Fruit fly (Drosophila melanogaster) whole organism, embryonic: ENCODE measurements around the gene Dif.
A peak's percentile ranks its signal among the peaks of the same experiment; 100 is the strongest.

Experiments
- CG10147 ChIP-seq: fragments of 200-800 bp; sonication (Bioruptor generic); optimal IDR thresholded peaks from 2 replicates; lab custom pipeline; 2019; ENCODE audit warnings: missing biosample characterization, mild to moderate bottlenecking, missing genetic modification characterization, moderate library complexity
- CG10654 ChIP-seq: fragments of 200-800 bp; sonication (Bioruptor generic); optimal IDR thresholded peaks from 2 replicates; lab custom pipeline; 2016; ENCODE audit warnings: missing biosample characterization, missing genetic modification characterization
- CG10959 ChIP-seq: fragments of 200-800 bp; sonication (Bioruptor generic); IDR thresholded peaks from 2 replicates; pipeline ENCODE4 v1.3.6; 2022; ENCODE audit warnings: missing biosample characterization, missing genetic modification characterization
- CG11085 ChIP-seq: fragments of 200-800 bp; sonication (Bioruptor generic); IDR thresholded peaks from 2 replicates; pipeline ENCODE4 v1.3.6; 2022; ENCODE audit warnings: missing biosample characterization, missing genetic modification characterization
- CG11456 ChIP-seq: fragments of 200-800 bp; sonication (Bioruptor generic); IDR thresholded peaks from 3 replicates; pipeline ENCODE4 v1.3.6; 2022; ENCODE audit warnings: missing biosample characterization, missing genetic modification characterization
- CG11560 ChIP-seq: fragments of 200-800 bp; sonication (Bioruptor generic); IDR thresholded peaks from 3 replicates; pipeline ENCODE4 v1.3.6; 2022; ENCODE audit warnings: missing biosample characterization, missing genetic modification characterization
- CG11695 ChIP-seq: fragments of 200-800 bp; sonication (Bioruptor generic); IDR thresholded peaks from 3 replicates; pipeline ENCODE4 v1.3.6; 2022; ENCODE audit warnings: missing biosample characterization, missing genetic modification characterization
- CG12071 ChIP-seq: fragments of 200-800 bp; sonication (Bioruptor generic); optimal IDR thresholded peaks from 3 replicates; lab custom pipeline; 2018; ENCODE audit warnings: missing biosample characterization, mild to moderate bottlenecking, missing genetic modification characterization
- CG12104 ChIP-seq: fragments of 200-800 bp; sonication (Bioruptor generic); optimal IDR thresholded peaks from 3 replicates; lab custom pipeline; 2016; ENCODE audit warnings: missing biosample characterization, missing genetic modification characterization
- CG1233 ChIP-seq: fragments of 200-800 bp; sonication (Bioruptor generic); optimal IDR thresholded peaks from 4 replicates; lab custom pipeline; 2018; ENCODE audit warnings: missing biosample characterization, mild to moderate bottlenecking, missing genetic modification characterization
- CG12769 ChIP-seq: fragments of 200-800 bp; sonication (Bioruptor generic); optimal IDR thresholded peaks from 2 replicates; lab custom pipeline; 2019; ENCODE audit warnings: missing biosample characterization, mild to moderate bottlenecking, missing genetic modification characterization, moderate library complexity
- CG13123 ChIP-seq: fragments of 200-800 bp; sonication (Bioruptor generic); optimal IDR thresholded peaks from 2 replicates; lab custom pipeline; 2016; ENCODE audit warnings: missing biosample characterization, missing genetic modification characterization
- CG13894 ChIP-seq: fragments of 200-800 bp; sonication (Bioruptor generic); optimal IDR thresholded peaks from 3 replicates; lab custom pipeline; 2018; ENCODE audit warnings: missing biosample characterization, mild to moderate bottlenecking, missing genetic modification characterization, moderate library complexity
- CG14965 ChIP-seq: fragments of 200-800 bp; sonication (Bioruptor generic); optimal IDR thresholded peaks from 2 replicates; lab custom pipeline; 2016; ENCODE audit warnings: missing biosample characterization, missing genetic modification characterization, borderline replicate concordance
- CG17385 ChIP-seq: fragments of 200-800 bp; sonication (Bioruptor generic); optimal IDR thresholded peaks from 3 replicates; lab custom pipeline; 2018; ENCODE audit warnings: missing biosample characterization, mild to moderate bottlenecking, missing genetic modification characterization
- CG2120 ChIP-seq: fragments of 200-800 bp; sonication (Bioruptor generic); optimal IDR thresholded peaks from 3 replicates; lab custom pipeline; 2016; ENCODE audit warnings: missing biosample characterization, missing genetic modification characterization
- CG2889 ChIP-seq: fragments of 200-800 bp; sonication (Bioruptor generic); IDR thresholded peaks from 3 replicates; pipeline ENCODE4 v1.3.6; 2022; ENCODE audit warnings: missing biosample characterization, missing genetic modification characterization
- CG32532 ChIP-seq: fragments of 200-800 bp; sonication (Bioruptor generic); IDR thresholded peaks from 2 replicates; pipeline ENCODE4 v1.3.6; 2022; ENCODE audit warnings: missing biosample characterization, missing genetic modification characterization
- CG3838 ChIP-seq: fragments of 200-800 bp; sonication (Bioruptor generic); optimal IDR thresholded peaks from 3 replicates; lab custom pipeline; 2016; ENCODE audit warnings: missing biosample characterization, missing genetic modification characterization
- CG4707 ChIP-seq: fragments of 200-800 bp; sonication (Bioruptor generic); optimal IDR thresholded peaks from 2 replicates; lab custom pipeline; 2018; ENCODE audit warnings: missing biosample characterization, mild to moderate bottlenecking, missing genetic modification characterization, moderate library complexity
- CG6765 ChIP-seq: fragments of 200-800 bp; sonication (Bioruptor generic); optimal IDR thresholded peaks from 3 replicates; lab custom pipeline; 2017; ENCODE audit warnings: missing biosample characterization, mild to moderate bottlenecking, missing genetic modification characterization
- CG6854 ChIP-seq: fragments of 200-800 bp; sonication (Bioruptor generic); optimal IDR thresholded peaks from 3 replicates; lab custom pipeline; 2017; ENCODE audit warnings: missing biosample characterization, mild to moderate bottlenecking, missing genetic modification characterization
- CG8089 ChIP-seq: fragments of 200-800 bp; sonication (Bioruptor generic); optimal IDR thresholded peaks from 3 replicates; lab custom pipeline; 2016; ENCODE audit warnings: missing biosample characterization, missing genetic modification characterization
- CG8290 ChIP-seq, 3 experiments: fragments of 200-800 bp; sonication (Bioruptor generic); optimal IDR thresholded peaks; 2 replicates each; lab custom pipeline; 2016 to 2019; ENCODE audit warnings: missing biosample characterization in 3 of 3, missing genetic modification characterization in 3 of 3, mild to moderate bottlenecking in 2 of 3, moderate library complexity in 1 of 3
- CG8765 ChIP-seq: fragments of 200-800 bp; sonication (Bioruptor generic); IDR thresholded peaks from 2 replicates; pipeline ENCODE4 v1.3.6; 2022; ENCODE audit warnings: missing biosample characterization, missing genetic modification characterization
- CG9437 ChIP-seq: fragments of 200-800 bp; sonication (Bioruptor generic); optimal IDR thresholded peaks from 2 replicates; lab custom pipeline; 2018; ENCODE audit warnings: missing biosample characterization, mild to moderate bottlenecking, missing genetic modification characterization
- GATAe ChIP-seq: fragments of 200-800 bp; sonication (Bioruptor generic); conservative IDR thresholded peaks from 2 replicates; pipeline ENCODE4 v1.3.6; 2022; ENCODE audit warnings: missing biosample characterization, missing genetic modification characterization
- HHEX ChIP-seq: fragments of 200-800 bp; sonication (Bioruptor generic); optimal IDR thresholded peaks from 3 replicates; lab custom pipeline; 2017; ENCODE audit warnings: missing biosample characterization, mild to moderate bottlenecking, missing genetic modification characterization, missing genetic modification reagents
- Sry-β ChIP-seq: fragments of 200-800 bp; sonication (Bioruptor generic); optimal IDR thresholded peaks from 2 replicates; lab custom pipeline; 2018; ENCODE audit warnings: missing biosample characterization, mild to moderate bottlenecking, missing genetic modification characterization, moderate library complexity
- Stat92E ChIP-seq, 3 experiments: fragments of >200 bp in 2 of 3; fragments of 200-800 bp in 1 of 3; sonication (Bioruptor generic) in 1 of 3; optimal IDR thresholded peaks; 2 replicates each; lab custom pipeline; 2017 to 2019; ENCODE audit warnings: missing biosample characterization in 3 of 3, missing genetic modification characterization in 3 of 3, mild to moderate bottlenecking in 1 of 3, moderate library complexity in 1 of 3
- YL-1 ChIP-seq: fragments of 200-800 bp; sonication (Bioruptor generic); optimal IDR thresholded peaks from 3 replicates; lab custom pipeline; 2017; ENCODE audit warnings: missing biosample characterization, mild to moderate bottlenecking, missing genetic modification characterization
- ase ChIP-seq: fragments of 200-800 bp; sonication (Bioruptor generic); IDR thresholded peaks from 3 replicates; pipeline ENCODE4 v1.3.6; 2022; ENCODE audit warnings: missing biosample characterization, missing genetic modification characterization
- cad ChIP-seq: fragments of >200 bp; optimal IDR thresholded peaks from 2 replicates; lab custom pipeline; 2017; ENCODE audit warnings: missing biosample characterization, missing genetic modification characterization
- cas ChIP-seq: fragments of 200-800 bp; sonication (Bioruptor generic); IDR thresholded peaks from 2 replicates; pipeline ENCODE4 v1.3.6; 2022; ENCODE audit warnings: missing biosample characterization, missing genetic modification characterization
- dan ChIP-seq: fragments of 200-800 bp; sonication (Bioruptor generic); IDR thresholded peaks from 2 replicates; pipeline ENCODE4 v1.3.6; 2022; ENCODE audit warnings: missing biosample characterization, missing genetic modification characterization
- dpn ChIP-seq, 2 experiments: fragments of 200-800 bp; sonication (Bioruptor generic); optimal IDR thresholded peaks; 3 replicates each; lab custom pipeline; 2016; ENCODE audit warnings: missing biosample characterization in 2 of 2, missing genetic modification characterization in 2 of 2
- ftz-f1 ChIP-seq: fragments of 200-800 bp; sonication (Bioruptor generic); optimal IDR thresholded peaks from 2 replicates; lab custom pipeline; 2016; ENCODE audit warnings: missing biosample characterization, missing genetic modification characterization
- her ChIP-seq: fragments of 200-800 bp; sonication (Bioruptor generic); optimal IDR thresholded peaks from 2 replicates; lab custom pipeline; 2016; ENCODE audit warnings: missing biosample characterization, missing genetic modification characterization
- insv ChIP-seq, 2 experiments: fragments of 200-800 bp; sonication (Bioruptor generic); optimal IDR thresholded peaks; 3 replicates each; lab custom pipeline; 2016 to 2018; ENCODE audit warnings: missing biosample characterization in 2 of 2, missing genetic modification characterization in 2 of 2
- kni ChIP-seq: fragments of 200-800 bp; sonication (Bioruptor generic); optimal IDR thresholded peaks from 3 replicates; lab custom pipeline; 2017; ENCODE audit warnings: mild to moderate bottlenecking, missing biosample characterization, missing genetic modification reagents, missing genetic modification characterization
- oc ChIP-seq: fragments of 200-800 bp; sonication (Bioruptor generic); optimal IDR thresholded peaks from 2 replicates; lab custom pipeline; 2018; ENCODE audit warnings: missing biosample characterization, mild to moderate bottlenecking, missing genetic modification characterization, moderate library complexity
- otp ChIP-seq: fragments of 200-800 bp; sonication (Bioruptor generic); IDR thresholded peaks from 3 replicates; pipeline ENCODE4, ENCODE4 v1.3.6; 2022; ENCODE audit warnings: missing biosample characterization, missing genetic modification characterization
- pb ChIP-seq: fragments of 200-800 bp; sonication (Bioruptor generic); optimal IDR thresholded peaks from 3 replicates; lab custom pipeline; 2016; ENCODE audit warnings: missing biosample characterization, missing genetic modification characterization
- pita ChIP-seq: fragments of 200-800 bp; sonication (Bioruptor generic); optimal IDR thresholded peaks from 2 replicates; lab custom pipeline; 2017; ENCODE audit warnings: missing biosample characterization, mild to moderate bottlenecking, missing genetic modification characterization
- rib ChIP-seq: fragments of 200-800 bp; sonication (Bioruptor generic); IDR thresholded peaks from 2 replicates; pipeline ENCODE4 v1.3.6; 2022; ENCODE audit warnings: missing biosample characterization, missing genetic modification characterization
- sr ChIP-seq: fragments of 200-800 bp; sonication (Bioruptor generic); IDR thresholded peaks from 3 replicates; pipeline ENCODE4 v1.3.6; 2022; ENCODE audit warnings: missing biosample characterization, missing genetic modification characterization
- tgo ChIP-seq: fragments of 200-800 bp; sonication (Bioruptor generic); IDR thresholded peaks from 3 replicates; pipeline ENCODE4 v1.3.6; 2022; ENCODE audit warnings: missing biosample characterization, missing genetic modification characterization
- tll ChIP-seq, 2 experiments: fragments of 200-800 bp in 1 of 2; fragments of >200 bp in 1 of 2; sonication (Bioruptor generic) in 1 of 2; optimal IDR thresholded peaks; 2 replicates each; lab custom pipeline; 2017 to 2019; ENCODE audit warnings: missing biosample characterization in 2 of 2, missing genetic modification characterization in 2 of 2, mild to moderate bottlenecking in 1 of 2, moderate library complexity in 1 of 2
- usp ChIP-seq: fragments of >200 bp; optimal IDR thresholded peaks from 2 replicates; lab custom pipeline; 2017; ENCODE audit warnings: missing biosample characterization, missing genetic modification characterization
- vfl ChIP-seq: fragments of 200-800 bp; sonication (Bioruptor generic); optimal IDR thresholded peaks from 2 replicates; lab custom pipeline; 2016; ENCODE audit warnings: missing biosample characterization, missing genetic modification characterization

The Dif gene

dm6 chr2L:17378767-17379301, 54.1 kb downstream of the Dif start (continued):
- TF ChIP-seq CG1233 (GFP tag; lab: Kevin White, UChicago) (peak; percentile 99), sr (GFP tag; lab: Robert Waterston, UW) (peak; percentile 88), pita (GFP tag; lab: Kevin White, UChicago) (no peak), CG12071 (GFP tag; lab: Kevin White, UChicago) (peak; percentile 98), CG13123 (GFP tag; lab: Kevin White, UChicago) (peak; percentile 96), cas (GFP tag; lab: Robert Waterston, UW) (peak; percentile 76), otp (peak; percentile 95), CG8089 (GFP tag; lab: Kevin White, UChicago) (peak; percentile 88), her (GFP tag; lab: Kevin White, UChicago) (peak; percentile 95), CG13894 (tag; lab: Kevin White, UChicago) (peak; percentile 88), kni (peak; percentile 98), vfl (GFP tag; lab: Kevin White, UChicago) (peak; percentile 89), oc (tag; lab: Kevin White, UChicago) (peak; percentile 97), CG12104 (GFP tag; lab: Kevin White, UChicago) (peak; percentile 99), CG2889 (GFP tag; lab: Robert Waterston, UW) (peak; percentile 94), ase (peak; percentile 88), CG4707 (peak; percentile 96), CG8765 (GFP tag; lab: Robert Waterston, UW) (peak; percentile 87; the same call in 1 of the 2 replicates), CG9437 (peak; percentile 88), CG17385 (GFP tag; lab: Kevin White, UChicago) (peak; percentile 91), GATAe (GFP tag; lab: Robert Waterston, UW) (peak; percentile 80), CG10147 (GFP tag; lab: Kevin White, UChicago) (peak; percentile 95), CG32532 (GFP tag; lab: Robert Waterston, UW) (peak; percentile 94), cad (no peak), rib (GFP tag; lab: Robert Waterston, UW) (peak; percentile 90), pb (GFP tag; lab: Kevin White, UChicago) (peak; percentile 96), insv (GFP tag; optimal IDR thresholded peaks at IDR 0.05; lab: Kevin White, UChicago) (peak; percentile 33 to 82), CG6765 (GFP tag; lab: Kevin White, UChicago) (peak; percentile 96), dan (GFP tag; lab: Robert Waterston, UW) (no peak; the same call in 1 of the 2 replicates), CG2120 (GFP tag; lab: Kevin White, UChicago) (peak; percentile 97), ftz-f1 (GFP tag; lab: Kevin White, UChicago) (peak; percentile 71), Sry-β (GFP tag; lab: Kevin White, UChicago) (peak; percentile 83), usp (no peak), tgo (GFP tag; lab: Robert Waterston, UW) (peak; percentile 93), CG11456 (GFP tag; lab: Robert Waterston, UW) (peak; percentile 90), CG10654 (GFP tag; lab: Kevin White, UChicago) (peak; percentile 98), CG12769 (peak; percentile 98), CG11695 (GFP tag; lab: Robert Waterston, UW) (peak; percentile 94), CG11085 (peak; percentile 87), YL-1 (GFP tag; lab: Kevin White, UChicago) (peak; percentile 100), dpn (GFP tag; optimal IDR thresholded peaks at IDR 0.05; lab: Kevin White, UChicago) (peak; percentile 93 to 98), CG3838 (GFP tag; lab: Kevin White, UChicago) (peak; percentile 88), CG14965 (GFP tag; lab: Kevin White, UChicago) (peak; percentile 95), tll (GFP tag; optimal IDR thresholded peaks at IDR 0.05; lab: Kevin White, UChicago) (peak in 1 of 2 experiments; percentile 98), HHEX (peak; percentile 99), CG8290 (GFP tag; optimal IDR thresholded peaks at IDR 0.05; lab: Kevin White, UChicago) (peak; percentile 99), CG8290 (tag; optimal IDR thresholded peaks at IDR 0.05; lab: Kevin White, UChicago) (peak; percentile 90 to 97), Stat92E (GFP tag; optimal IDR thresholded peaks at IDR 0.05; lab: Kevin White, UChicago) (peak in 1 of 3 experiments; percentile 88), CG10959 (GFP tag; lab: Robert Waterston, UW) (peak; percentile 93), CG6854 (GFP tag; lab: Kevin White, UChicago) (peak; percentile 95), CG11560 (peak; percentile 83)
